Worm (Caenorhabditis elegans): ENCODE data around the gene cnc-11.

The cnc-11 gene

ce11 chrV:1442042-1442441 lies at the start of gene cnc-11:
cnc-11 (plus strand) TSS chrV:1442342.
- TF ChIP-seq nhr-237 (tag; optimal IDR thresholded peaks at IDR 0.05) = no peak
- no peak for TF ChIP-seq flh-1 (GFP tag; optimal IDR thresholded peaks at IDR 0.05)
- no peak for TF ChIP-seq elt-3 (tag; optimal IDR thresholded peaks at IDR 0.05)
- no peak for TF ChIP-seq bed-3 (GFP tag; optimal IDR thresholded peaks at IDR 0.05)
- TF ChIP-seq unc-120 (tag; optimal IDR thresholded peaks at IDR 0.05; ENCODE audit: poor library complexity, severe bottlenecking) = no peak

ce11 chrV:1392900-1393299 lies 49.2 kb upstream of the cnc-11 start, which contains the start of gene Y75B7AR.1:
Y75B7AR.1 (minus strand) TSS chrV:1393000.
- TF ChIP-seq nhr-12 (tag; optimal IDR thresholded peaks at IDR 0.05) (no peak), tbx-8 (GFP tag; optimal IDR thresholded peaks at IDR 0.05) (no peak), elt-1 (tag; optimal IDR thresholded peaks at IDR 0.05; ENCODE audit: borderline replicate concordance, insufficient read depth) (no peak), pha-4 (tag; optimal IDR thresholded peaks at IDR 0.05) (no peak), sem-2 (GFP tag; optimal IDR thresholded peaks at IDR 0.05) (no peak), ceh-43 (GFP tag; optimal IDR thresholded peaks at IDR 0.05) (no peak), mab-5 (tag; optimal IDR thresholded peaks at IDR 0.05) (no peak), flh-1 (GFP tag; optimal IDR thresholded peaks at IDR 0.05) (no peak), ham-2 (GFP tag; optimal IDR thresholded peaks at IDR 0.05) (no peak), unc-62 (GFP tag; optimal IDR thresholded peaks at IDR 0.05) (no peak), mep-1 (tag; optimal IDR thresholded peaks at IDR 0.05) (no peak), nhr-76 (tag; optimal IDR thresholded peaks at IDR 0.05) (no peak), unc-39 (tag; optimal IDR thresholded peaks at IDR 0.05) (no peak), ceh-83 (GFP tag; optimal IDR thresholded peaks at IDR 0.05) (no peak), cnd-1 (tag; optimal IDR thresholded peaks at IDR 0.05) (no peak)

ce11 chrV:1408116-1408515 lies 34.0 kb upstream of the cnc-11 start:
- TF ChIP-seq sem-2 (GFP tag; optimal IDR thresholded peaks at IDR 0.05) (no peak), elt-3 (tag; optimal IDR thresholded peaks at IDR 0.05) (no peak), nhr-28 (tag; optimal IDR thresholded peaks at IDR 0.05) (no peak), cnd-1 (tag; optimal IDR thresholded peaks at IDR 0.05) (no peak), mep-1 (tag; optimal IDR thresholded peaks at IDR 0.05) (no peak), snpc-4 (tag; optimal IDR thresholded peaks at IDR 0.05) (no peak), nhr-2 (tag; optimal IDR thresholded peaks at IDR 0.05) (no peak), ceh-83 (GFP tag; optimal IDR thresholded peaks at IDR 0.05) (no peak), ceh-43 (GFP tag; optimal IDR thresholded peaks at IDR 0.05) (no peak), nhr-237 (tag; optimal IDR thresholded peaks at IDR 0.05) (no peak), mab-5 (tag; optimal IDR thresholded peaks at IDR 0.05) (no peak), ces-1 (GFP tag; optimal IDR thresholded peaks at IDR 0.05) (no peak), unc-39 (tag; optimal IDR thresholded peaks at IDR 0.05) (no peak), lin-32 (GFP tag; optimal IDR thresholded peaks at IDR 0.05) (no peak), mls-2 (tag; optimal IDR thresholded peaks at IDR 0.05) (no peak), pha-4 (tag; optimal IDR thresholded peaks at IDR 0.05) (no peak), ceh-39 (tag; optimal IDR thresholded peaks at IDR 0.05) (no peak), nhr-12 (tag; optimal IDR thresholded peaks at IDR 0.05) (no peak), unc-120 (tag; optimal IDR thresholded peaks at IDR 0.05; ENCODE audit: poor library complexity, severe bottlenecking) (no peak)

- TF ChIP-seq nhr-2 (tag; optimal IDR thresholded peaks at IDR 0.05) = no peak
- TF ChIP-seq ces-1 (GFP tag; optimal IDR thresholded peaks at IDR 0.05) = no peak
- no peak for TF ChIP-seq ceh-39 (tag; optimal IDR thresholded peaks at IDR 0.05)
- TF ChIP-seq ztf-11 (tag; optimal IDR thresholded peaks at IDR 0.05) = no peak
- TF ChIP-seq hlh-1 (tag; optimal IDR thresholded peaks at IDR 0.05) = no peak
- TF ChIP-seq nhr-237 (tag; optimal IDR thresholded peaks at IDR 0.05) = no peak
- no peak for TF ChIP-seq unc-39 (tag; optimal IDR thresholded peaks at IDR 0.05)
- no peak for TF ChIP-seq elt-3 (tag; optimal IDR thresholded peaks at IDR 0.05)
Measured at ce11 chrV:1410727-1411126, 31.4 kb upstream of the cnc-11 start.

ce11 chrV:1411459-1411858 lies 30.7 kb upstream of the cnc-11 start, which contains the start of gene snt-5:
snt-5 (minus strand) TSS chrV:1411559.
- TF ChIP-seq sptf-1 (tag; optimal IDR thresholded peaks at IDR 0.05) = no peak
- no peak for TF ChIP-seq ceh-83 (GFP tag; optimal IDR thresholded peaks at IDR 0.05)
- no peak for TF ChIP-seq unc-120 (tag; optimal IDR thresholded peaks at IDR 0.05; ENCODE audit: poor library complexity, severe bottlenecking)
- no peak for TF ChIP-seq blmp-1 (tag; optimal IDR thresholded peaks at IDR 0.05)
- TF ChIP-seq lin-32 (GFP tag; optimal IDR thresholded peaks at IDR 0.05) = no peak
- TF ChIP-seq mep-1 (tag; optimal IDR thresholded peaks at IDR 0.05) = no peak
- TF ChIP-seq elt-3 (tag; optimal IDR thresholded peaks at IDR 0.05) = no peak
